Worm (Caenorhabditis elegans) whole organism, L4/young adult: Measurements from ENCODE around the gene T23F4.2.

Experiments
- W03F9.2 ChIP-seq: fragments of 150-350 bp; optimal IDR thresholded peaks from 2 replicates; lab custom pipeline; 2014; ENCODE audit warnings: missing biosample characterization, missing genetic modification characterization
- dao-5 ChIP-seq: sonication (generic microtip); optimal IDR thresholded peaks from 2 replicates; lab custom pipeline; 2016; ENCODE audit warnings: missing genotype, missing genetic modification characterization, moderate library complexity, missing compliant biosample characterization
- him-1 ChIP-seq: sonication (generic microtip); optimal IDR thresholded peaks from 2 replicates; lab custom pipeline; 2016; ENCODE audit warnings: missing genotype, missing genetic modification reagents, missing genetic modification characterization, missing compliant biosample characterization

DNA sequence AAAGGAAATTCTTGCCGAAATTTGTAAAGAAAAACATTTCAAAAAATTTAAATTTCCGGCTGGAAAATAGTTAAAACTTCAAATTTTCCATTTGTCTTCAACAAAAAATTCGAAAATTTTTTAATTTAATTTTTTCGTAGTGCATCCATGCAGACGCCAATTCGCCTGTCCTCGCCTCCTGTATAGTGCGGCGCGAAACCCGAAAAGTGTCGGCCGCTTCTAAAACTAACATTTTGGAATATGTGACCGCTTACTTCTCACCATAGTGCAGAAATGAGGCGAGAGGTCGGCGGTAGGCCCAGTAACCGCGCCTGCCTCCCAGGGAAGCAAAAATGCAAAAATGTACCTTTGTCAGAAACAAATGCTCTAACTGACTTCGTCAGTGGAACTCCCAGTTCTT, 46.9 kb upstream of the T23F4.2 start:
- no peak for TF ChIP-seq him-1 (tag; lab: Kevin White, UChicago)
- no peak for TF ChIP-seq W03F9.2 (tag; lab: Kevin White, UChicago)
- TF ChIP-seq dao-5 (tag; lab: Kevin White, UChicago) = no peak
